Worm (Caenorhabditis elegans): ENCODE data around the gene fos-1.
A peak's percentile ranks its signal among the peaks of the same experiment; 100 is the strongest.

Gene fos-1

DNA sequence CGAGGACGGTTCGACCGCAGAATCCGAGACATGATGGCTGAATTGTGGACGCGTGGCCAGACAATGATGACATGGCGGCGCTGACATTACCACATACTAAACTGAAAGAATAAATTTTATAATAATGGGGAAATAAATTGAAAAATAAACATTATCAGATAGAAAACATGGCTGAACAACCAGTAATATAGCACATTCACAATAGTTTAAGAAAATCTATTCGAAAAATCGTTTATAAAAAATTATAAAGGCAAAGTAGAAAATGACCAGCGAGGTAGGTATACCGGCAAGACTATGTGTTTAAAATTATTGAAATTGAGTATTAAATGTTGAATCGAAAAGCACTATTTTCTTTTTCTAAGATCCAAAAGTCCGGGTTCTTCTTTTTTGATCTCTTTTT lies 47.8 kb downstream of the fos-1 start, which contains the start of gene jamp-1:
Gene jamp-1 (minus strand): TSS at position 101 of the 400 bp plus-strand sequence.
- no peak for TF ChIP-seq flt-1 (GFP tag; IDR thresholded peaks at IDR 0.05)
- no peak for TF ChIP-seq med-1 (GFP tag; optimal IDR thresholded peaks at IDR 0.05; ENCODE audit: insufficient read depth)
- no peak for TF ChIP-seq cog-1 (tag; optimal IDR thresholded peaks at IDR 0.05)
- TF ChIP-seq ref-1 (GFP tag; conservative IDR thresholded peaks at IDR 0.05), result no peak
- no peak for TF ChIP-seq T22C8.4 (GFP tag; IDR thresholded peaks at IDR 0.05)
- no peak for TF ChIP-seq klf-2 (GFP tag; conservative IDR thresholded peaks at IDR 0.05)
- no peak for TF ChIP-seq ztf-29 (GFP tag; IDR thresholded peaks at IDR 0.05)
- TF ChIP-seq tab-1 (GFP tag; IDR thresholded peaks at IDR 0.05), result no peak
- TF ChIP-seq ztf-23 (GFP tag; IDR thresholded peaks at IDR 0.05), result no peak

DNA sequence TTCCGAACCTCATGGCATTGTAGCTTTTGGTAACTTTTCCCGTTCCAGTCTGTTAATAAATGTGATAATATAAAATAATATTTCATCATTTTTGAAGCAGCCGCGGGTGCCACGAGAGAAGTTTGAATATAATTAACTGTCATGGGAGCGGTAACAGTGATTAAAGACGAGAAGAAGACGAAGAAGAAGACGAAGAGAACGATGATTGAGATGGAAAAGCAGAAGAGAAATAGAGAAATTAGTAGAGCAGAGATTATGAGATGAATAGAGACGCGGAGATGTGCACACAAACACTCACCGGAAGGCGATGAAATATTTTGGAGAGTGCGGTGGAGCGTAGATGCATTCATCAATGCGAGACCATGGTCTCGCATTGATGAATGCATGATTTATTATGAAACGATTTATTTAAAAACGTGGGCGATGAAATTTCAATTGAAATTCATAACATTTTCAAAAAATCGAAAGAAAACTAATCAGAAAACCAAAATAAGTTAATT lies 49.8 kb downstream of the fos-1 start, which contains the start of gene seip-1:
Gene seip-1 (minus strand): TSS at position 51 of the 500 bp plus-strand sequence.
- TF ChIP-seq cog-1 (tag; optimal IDR thresholded peaks at IDR 0.05) (peak; percentile 73), flt-1 (GFP tag; IDR thresholded peaks at IDR 0.05) (peak; percentile 69), T22C8.4 (GFP tag; IDR thresholded peaks at IDR 0.05) (no peak), ref-1 (GFP tag; conservative IDR thresholded peaks at IDR 0.05) (no peak), klf-2 (GFP tag; conservative IDR thresholded peaks at IDR 0.05) (no peak), tab-1 (GFP tag; IDR thresholded peaks at IDR 0.05) (no peak)

DNA sequence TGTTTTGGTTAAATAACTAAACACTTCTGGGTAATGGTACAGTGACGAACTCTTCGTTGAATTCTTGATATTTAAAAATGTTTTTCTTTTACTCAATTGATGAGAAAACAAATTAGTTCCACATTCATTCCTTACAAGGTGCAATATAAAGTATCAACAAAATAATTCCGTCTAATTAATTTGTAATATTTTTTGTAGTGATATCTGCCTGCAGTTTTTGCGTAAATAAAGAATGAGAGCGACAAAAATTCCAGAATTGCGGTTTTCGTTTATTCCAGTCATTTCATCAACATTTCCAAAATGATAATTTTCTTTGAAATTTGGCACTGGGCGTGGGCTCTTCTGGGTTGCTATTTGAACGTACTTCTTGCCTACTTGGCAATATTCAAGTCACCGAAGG lies 51.9 kb downstream of the fos-1 start, which contains the start of gene srd-20:
Gene srd-20 (plus strand): TSS at position 301 of the 400 bp plus-strand sequence.
- TF ChIP-seq ztf-23 (GFP tag; IDR thresholded peaks at IDR 0.05) (no peak), flt-1 (GFP tag; IDR thresholded peaks at IDR 0.05) (no peak), cog-1 (tag; optimal IDR thresholded peaks at IDR 0.05) (no peak), ztf-29 (GFP tag; IDR thresholded peaks at IDR 0.05) (no peak), klf-2 (GFP tag; conservative IDR thresholded peaks at IDR 0.05) (no peak), med-1 (GFP tag; optimal IDR thresholded peaks at IDR 0.05; ENCODE audit: insufficient read depth) (no peak), ref-1 (GFP tag; conservative IDR thresholded peaks at IDR 0.05) (no peak), T22C8.4 (GFP tag; IDR thresholded peaks at IDR 0.05) (no peak), tab-1 (GFP tag; IDR thresholded peaks at IDR 0.05) (no peak)

DNA sequence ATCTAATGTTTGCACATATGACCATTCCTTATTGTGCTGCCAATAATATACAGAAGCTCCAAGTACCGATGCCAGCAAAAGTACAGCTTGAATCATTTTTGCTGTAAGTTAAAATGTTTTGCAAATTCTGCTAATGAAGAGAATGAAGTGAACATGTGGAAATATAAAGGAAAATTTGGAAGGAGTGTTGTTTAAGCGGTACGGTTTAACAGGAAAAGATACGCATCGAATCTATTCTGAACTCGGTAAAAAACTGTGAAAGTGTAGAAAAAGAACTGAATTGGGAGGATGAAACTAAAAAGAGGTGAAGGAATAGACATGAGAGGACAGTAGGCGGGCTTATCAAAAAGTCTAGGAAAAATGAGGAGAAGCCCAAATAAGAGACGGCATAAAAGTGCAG lies 59.9 kb downstream of the fos-1 start, which contains the start of gene Y38A10A.2:
Gene Y38A10A.2 (minus strand): TSS at position 101 of the 400 bp plus-strand sequence.
- TF ChIP-seq klf-2 (GFP tag; conservative IDR thresholded peaks at IDR 0.05) (no peak), ztf-29 (GFP tag; IDR thresholded peaks at IDR 0.05) (no peak), tab-1 (GFP tag; IDR thresholded peaks at IDR 0.05) (no peak), ztf-23 (GFP tag; IDR thresholded peaks at IDR 0.05) (no peak), ref-1 (GFP tag; conservative IDR thresholded peaks at IDR 0.05) (no peak), med-1 (GFP tag; optimal IDR thresholded peaks at IDR 0.05; ENCODE audit: insufficient read depth) (no peak), cog-1 (tag; optimal IDR thresholded peaks at IDR 0.05) (no peak), T22C8.4 (GFP tag; IDR thresholded peaks at IDR 0.05) (no peak), flt-1 (GFP tag; IDR thresholded peaks at IDR 0.05) (no peak)
